Fruit fly (Drosophila melanogaster): ENCODE measurements around the gene betaggt-I.

betaggt-I gene

DNA sequence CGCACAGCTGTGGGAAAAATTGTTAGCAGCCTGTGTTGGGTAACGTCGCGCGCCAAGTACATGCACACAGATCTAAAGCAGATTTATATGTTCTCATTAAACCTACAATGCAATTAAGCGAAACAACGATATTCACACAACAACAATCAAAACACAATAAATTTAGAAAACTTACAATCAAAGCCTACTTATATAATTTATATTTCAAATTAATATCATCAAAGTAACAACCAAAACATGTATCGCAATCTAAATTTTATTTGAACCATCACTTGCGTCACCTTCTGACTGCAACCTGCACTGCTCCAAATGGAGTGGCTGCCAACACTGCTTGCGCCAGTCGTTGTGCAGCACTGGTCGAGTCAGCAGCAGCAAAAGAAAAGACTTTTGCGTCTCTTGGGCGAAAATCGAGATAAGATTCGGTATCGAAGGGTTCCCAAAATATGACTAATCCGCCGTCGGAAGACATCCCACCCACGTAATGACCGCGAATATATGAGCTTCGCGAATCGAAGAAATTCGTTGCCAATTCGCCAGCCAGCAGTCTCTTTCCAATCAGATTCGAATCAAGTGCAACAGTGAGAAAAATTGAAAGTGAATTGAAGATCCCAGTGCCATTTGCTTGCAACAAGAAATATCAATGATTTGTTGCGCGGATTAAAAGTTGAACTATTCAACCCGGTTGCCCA, 36.0 kb downstream of the betaggt-I start, which contains the start of the genes CG8892 and CG34126 (continued):
- TF ChIP-seq CG11504 (tag; optimal IDR thresholded peaks at IDR 0.05) (peak; percentile 95), CG15269 (tag; optimal IDR thresholded peaks at IDR 0.05) (peak; percentile 96), sim (GFP tag; IDR thresholded peaks at IDR 0.05) (peak; percentile 87), sens-2 (GFP tag; IDR thresholded peaks at IDR 0.05) (peak; percentile 77), lola (GFP tag; optimal IDR thresholded peaks at IDR 0.05) (peak in 1 of 3 experiments; percentile 98), CG7987 (GFP tag; optimal IDR thresholded peaks at IDR 0.05) (peak; percentile 92), hkb (optimal IDR thresholded peaks at IDR 0.05) (peak; percentile 93), hkb (GFP tag; IDR thresholded peaks at IDR 0.05) (peak; percentile 92), ham (GFP tag; IDR thresholded peaks at IDR 0.05) (peak; percentile 87), slp2 (GFP tag; optimal IDR thresholded peaks at IDR 0.05) (peak; percentile 96), wdn (GFP tag; IDR thresholded peaks at IDR 0.05) (peak; percentile 90), kah (GFP tag; optimal IDR thresholded peaks at IDR 0.05) (peak; percentile 87), dati (GFP tag; IDR thresholded peaks at IDR 0.05) (peak; percentile 83), NK7.1 (GFP tag; optimal IDR thresholded peaks at IDR 0.05) (peak; percentile 82), CG30403 (GFP tag; optimal IDR thresholded peaks at IDR 0.05) (peak; percentile 100), CG8281 (tag; optimal IDR thresholded peaks at IDR 0.05) (peak; percentile 87), Fer1 (GFP tag; optimal IDR thresholded peaks at IDR 0.05) (peak; percentile 97), croc (GFP tag; conservative IDR thresholded peaks at IDR 0.05) (peak; percentile 98), pb (GFP tag; optimal IDR thresholded peaks at IDR 0.05) (peak; percentile 85), CG10274 (GFP tag; optimal IDR thresholded peaks at IDR 0.05) (peak; percentile 91), Six4 (GFP tag; optimal IDR thresholded peaks at IDR 0.05) (peak; percentile 97), CG4282 (GFP tag; optimal IDR thresholded peaks at IDR 0.05) (peak; percentile 88), CG17829 (tag; optimal IDR thresholded peaks at IDR 0.05) (peak; percentile 98), bigmax (GFP tag; optimal IDR thresholded peaks at IDR 0.05) (no peak), CG31365 (tag; optimal IDR thresholded peaks at IDR 0.05) (peak; percentile 66), CG11398 (GFP tag; optimal IDR thresholded peaks at IDR 0.05) (peak; percentile 82), D19B (GFP tag; optimal IDR thresholded peaks at IDR 0.05) (peak; percentile 91), CG9797 (GFP tag; optimal IDR thresholded peaks at IDR 0.05) (peak; percentile 65), chif (GFP tag; optimal IDR thresholded peaks at IDR 0.05) (peak; percentile 97), CG11723 (GFP tag; optimal IDR thresholded peaks at IDR 0.05) (peak; percentile 96), Chrac-16 (GFP tag; optimal IDR thresholded peaks at IDR 0.05) (peak; percentile 99), Hmx (GFP tag; optimal IDR thresholded peaks at IDR 0.05) (peak; percentile 94), CG3995 (GFP tag; optimal IDR thresholded peaks at IDR 0.05) (peak; percentile 83), dan (GFP tag; IDR thresholded peaks at IDR 0.05) (peak; percentile 93), Gsc (GFP tag; IDR thresholded peaks at IDR 0.05) (peak; percentile 95), CG17568 (GFP tag; optimal IDR thresholded peaks at IDR 0.05) (no peak), CG7786 (GFP tag; optimal IDR thresholded peaks at IDR 0.05) (peak; percentile 96), CG10462 (GFP tag; optimal IDR thresholded peaks at IDR 0.05) (peak; percentile 97), pros (GFP tag; optimal IDR thresholded peaks at IDR 0.05) (peak; percentile 51), grau (tag; optimal IDR thresholded peaks at IDR 0.05) (peak; percentile 96), CG9932 (GFP tag; IDR thresholded peaks at IDR 0.05) (peak; percentile 99), CG2202 (tag; optimal IDR thresholded peaks at IDR 0.05) (peak; percentile 91), Usf (GFP tag; optimal IDR thresholded peaks at IDR 0.05) (peak; percentile 98), CG13123 (GFP tag; optimal IDR thresholded peaks at IDR 0.05) (peak; percentile 95), da (GFP tag; optimal IDR thresholded peaks at IDR 0.05) (peak; percentile 90), dmrt11E (tag; optimal IDR thresholded peaks at IDR 0.05) (peak; percentile 96), jigr1 (GFP tag; IDR thresholded peaks at IDR 0.05) (peak; percentile 95), zfh1 (GFP tag; IDR thresholded peaks at IDR 0.05) (peak; percentile 96), pan (optimal IDR thresholded peaks at IDR 0.05) (no peak), pan (GFP tag; optimal IDR thresholded peaks at IDR 0.05 in 1 of 2, IDR thresholded peaks at IDR 0.05 in 1 of 2) (peak in 1 of 2 experiments; percentile 94)

Measured in whole organism, embryonic.